Fruit fly (Drosophila melanogaster) whole organism, pupa: ENCODE data around the gene CG11970.

Experiments
- CG10348 ChIP-seq: fragments of 200-800 bp; sonication (Bioruptor generic); IDR thresholded peaks from 2 replicates; pipeline ENCODE4 v1.3.6; 2022; ENCODE audit warnings: missing biosample characterization, missing genetic modification characterization
- CG12605 ChIP-seq: fragments of 200-800 bp; sonication (Bioruptor generic); IDR thresholded peaks from 2 replicates; pipeline ENCODE4 v1.3.6; 2022; ENCODE audit warnings: missing biosample characterization, missing genetic modification characterization
- CG13204 ChIP-seq: fragments of 200-800 bp; sonication (Bioruptor generic); optimal IDR thresholded peaks from 2 replicates; lab custom pipeline; 2018; ENCODE audit warnings: missing biosample characterization, mild to moderate bottlenecking, missing genetic modification characterization, moderate library complexity
- CG14655 ChIP-seq: fragments of 200-800 bp; sonication (Bioruptor generic); optimal IDR thresholded peaks from 3 replicates; lab custom pipeline; 2017; ENCODE audit warnings: mild to moderate bottlenecking, missing biosample characterization, missing genetic modification reagents, missing genetic modification characterization
- CG15710 ChIP-seq: fragments of 200-800 bp; sonication (Bioruptor generic); optimal IDR thresholded peaks from 2 replicates; lab custom pipeline; 2018; ENCODE audit warnings: missing biosample characterization, mild to moderate bottlenecking, missing genetic modification characterization, moderate library complexity
- CG17806 ChIP-seq: fragments of 200-800 bp; sonication (Bioruptor generic); optimal IDR thresholded peaks from 2 replicates; lab custom pipeline; 2018; ENCODE audit warnings: missing biosample characterization, mild to moderate bottlenecking, missing genetic modification characterization, moderate library complexity
- CG32121 ChIP-seq: fragments of 200-800 bp; sonication (Bioruptor generic); IDR thresholded peaks from 2 replicates; pipeline ENCODE4 v1.3.6; 2022; ENCODE audit warnings: missing biosample characterization, missing genetic modification characterization
- CG34367 ChIP-seq: fragments of 200-800 bp; sonication (Bioruptor generic); optimal IDR thresholded peaks from 2 replicates; lab custom pipeline; 2018; ENCODE audit warnings: missing biosample characterization, mild to moderate bottlenecking, missing genetic modification characterization
- CG4496 ChIP-seq: fragments of 200-800 bp; sonication (Bioruptor generic); IDR thresholded peaks from 3 replicates; pipeline ENCODE4 v1.3.6; 2022; ENCODE audit warnings: missing biosample characterization, missing genetic modification characterization
- CG8159 ChIP-seq: fragments of 200-800 bp; sonication (Bioruptor generic); optimal IDR thresholded peaks from 3 replicates; lab custom pipeline; 2018; ENCODE audit warnings: missing biosample characterization, mild to moderate bottlenecking, missing genetic modification characterization, moderate library complexity
- CG8301 ChIP-seq: fragments of 200-800 bp; sonication (Bioruptor generic); optimal IDR thresholded peaks from 2 replicates; lab custom pipeline; 2018; ENCODE audit warnings: missing biosample characterization, mild to moderate bottlenecking, missing genetic modification characterization
- CG9948 ChIP-seq: fragments of 200-800 bp; sonication (Bioruptor generic); optimal IDR thresholded peaks from 2 replicates; lab custom pipeline; 2018; ENCODE audit warnings: missing biosample characterization, mild to moderate bottlenecking, missing genetic modification characterization, moderate library complexity
- D1 ChIP-seq: fragments of 200-800 bp; sonication (Bioruptor generic); optimal IDR thresholded peaks from 2 replicates; lab custom pipeline; 2018; ENCODE audit warnings: missing biosample characterization, mild to moderate bottlenecking, missing genetic modification characterization, moderate library complexity
- EcR ChIP-seq: fragments of 200-800 bp; sonication (Bioruptor generic); optimal IDR thresholded peaks from 3 replicates; lab custom pipeline; 2019; ENCODE audit warnings: missing biosample characterization, missing genetic modification characterization, mild to moderate bottlenecking, moderate library complexity, missing genetic modification reagents
- Ets98B ChIP-seq: fragments of 200-800 bp; sonication (Bioruptor generic); IDR thresholded peaks from 2 replicates; pipeline ENCODE4 v1.3.6; 2022; ENCODE audit warnings: missing biosample characterization, missing genetic modification characterization
- Pif1A ChIP-seq: fragments of 200-800 bp; sonication (Bioruptor generic); optimal IDR thresholded peaks from 3 replicates; lab custom pipeline; 2016; ENCODE audit warnings: missing biosample characterization, missing genetic modification characterization
- Pif1B ChIP-seq: fragments of 200-800 bp; sonication (Bioruptor generic); optimal IDR thresholded peaks from 3 replicates; lab custom pipeline; 2016; ENCODE audit warnings: missing biosample characterization, missing genetic modification characterization
- Snoo ChIP-seq: fragments of 200-800 bp; sonication (Bioruptor generic); optimal IDR thresholded peaks from 3 replicates; lab custom pipeline; 2017; ENCODE audit warnings: missing biosample characterization, mild to moderate bottlenecking, missing genetic modification characterization, inconsistent platforms
- fd96Ca ChIP-seq: fragments of 200-800 bp; sonication (Bioruptor generic); IDR thresholded peaks from 3 replicates; pipeline ENCODE4 v1.3.6; 2022; ENCODE audit warnings: missing biosample characterization, missing genetic modification characterization
- gl ChIP-seq: fragments of 200-800 bp; sonication (Bioruptor generic); optimal IDR thresholded peaks from 2 replicates; lab custom pipeline; 2018; ENCODE audit warnings: missing biosample characterization, mild to moderate bottlenecking, missing genetic modification characterization
- rn ChIP-seq: fragments of 200-800 bp; sonication (Bioruptor generic); IDR thresholded peaks from 2 replicates; pipeline ENCODE4 v1.3.6; 2022; ENCODE audit warnings: missing biosample characterization, missing genetic modification characterization

The CG11970 gene

dm6 chr3R:8984602-8985074, at the start of gene CG11970:
Gene CG11970 (plus strand): TSS chr3R:8984718.
- TF ChIP-seq D1 (tag; lab: Kevin White, UChicago) (no peak), CG34367 (tag; lab: Kevin White, UChicago) (no peak), CG9948 (no peak), CG15710 (tag; lab: Kevin White, UChicago) (no peak), CG32121 (no peak), CG4496 (GFP tag; lab: Robert Waterston, UW) (no peak), rn (GFP tag; lab: Robert Waterston, UW) (no peak), Pif1B (GFP tag; lab: Kevin White, UChicago) (no peak), CG13204 (no peak), CG10348 (GFP tag; lab: Robert Waterston, UW) (no peak), CG8301 (tag; lab: Kevin White, UChicago) (no peak), Snoo (tag; lab: Kevin White, UChicago) (no peak), Ets98B (GFP tag; lab: Robert Waterston, UW) (no peak), Pif1A (no peak), CG8159 (tag; lab: Kevin White, UChicago) (no peak), gl (tag; lab: Kevin White, UChicago) (no peak)

- TF ChIP-seq fd96Ca (GFP tag; lab: Robert Waterston, UW), result no peak
- TF ChIP-seq, all 21 proteins: peak for 0
Observed at dm6 chr3R:8934930-8935329, 49.6 kb upstream of the CG11970 start, which contains the start of gene osk. Gene osk (plus strand): TSS chr3R:8935126.

- peak; percentile 14 for TF ChIP-seq CG8159 (tag; lab: Kevin White, UChicago)
- no peak for TF ChIP-seq CG13204
- peak; percentile 49 for TF ChIP-seq D1 (tag; lab: Kevin White, UChicago)
- no peak for TF ChIP-seq Ets98B (GFP tag; lab: Robert Waterston, UW)
- no peak for TF ChIP-seq CG10348 (GFP tag; lab: Robert Waterston, UW)
- TF ChIP-seq CG12605, result no peak
- TF ChIP-seq Snoo (tag; lab: Kevin White, UChicago), result no peak
- no peak for TF ChIP-seq CG17806 (tag; lab: Kevin White, UChicago)
- TF ChIP-seq EcR (GFP tag; lab: Kevin White, UChicago), result peak; percentile 49
- no peak for TF ChIP-seq rn (GFP tag; lab: Robert Waterston, UW)
- TF ChIP-seq, all 21 proteins: peak for 3
Observed at dm6 chr3R:8938494-8939404, 45.8 kb upstream of the CG11970 start, which contains the start of gene ScsbetaA. Gene ScsbetaA (plus strand): TSS chr3R:8938724.

dm6 chr3R:8939750-8940149, 44.8 kb upstream of the CG11970 start:
- TF ChIP-seq CG8159 (tag; lab: Kevin White, UChicago) (peak; percentile 32), CG32121 (peak; percentile 40), CG14655 (GFP tag; lab: Kevin White, UChicago) (no peak), Pif1B (GFP tag; lab: Kevin White, UChicago) (peak; percentile 59), fd96Ca (GFP tag; lab: Robert Waterston, UW) (peak; percentile 55; the same call in 1 of the 3 replicates), CG17806 (tag; lab: Kevin White, UChicago) (peak; percentile 38), D1 (tag; lab: Kevin White, UChicago) (peak; percentile 14), EcR (GFP tag; lab: Kevin White, UChicago) (peak; percentile 81), CG15710 (tag; lab: Kevin White, UChicago) (peak; percentile 19), CG13204 (peak; percentile 81), Ets98B (GFP tag; lab: Robert Waterston, UW) (peak; percentile 64), Pif1A (peak; percentile 65), CG12605 (peak; percentile 80), CG4496 (GFP tag; lab: Robert Waterston, UW) (peak; percentile 74), CG34367 (tag; lab: Kevin White, UChicago) (peak; percentile 47), CG10348 (GFP tag; lab: Robert Waterston, UW) (no peak), gl (tag; lab: Kevin White, UChicago) (peak; percentile 88), CG9948 (peak; percentile 8), Snoo (tag; lab: Kevin White, UChicago) (peak; percentile 34), rn (GFP tag; lab: Robert Waterston, UW) (no peak), CG8301 (tag; lab: Kevin White, UChicago) (peak; percentile 52)
- TF ChIP-seq, all 21 proteins: peak for 18

dm6 chr3R:8944866-8945265, 39.7 kb upstream of the CG11970 start, which contains the start of gene CG11964:
Gene CG11964 (minus strand): TSS chr3R:8945020.
- TF ChIP-seq D1 (tag; lab: Kevin White, UChicago) (peak; percentile 91), Ets98B (GFP tag; lab: Robert Waterston, UW) (peak; percentile 55), CG8159 (tag; lab: Kevin White, UChicago) (peak; percentile 32), CG4496 (GFP tag; lab: Robert Waterston, UW) (peak; percentile 30; the same call in 1 of the 3 replicates), gl (tag; lab: Kevin White, UChicago) (no peak), Pif1A (no peak), rn (GFP tag; lab: Robert Waterston, UW) (no peak), CG32121 (peak; percentile 28; the same call in 1 of the 2 replicates), CG17806 (tag; lab: Kevin White, UChicago) (peak; percentile 7), CG12605 (no peak), Snoo (tag; lab: Kevin White, UChicago) (no peak)
- TF ChIP-seq, all 21 proteins: peak for 6
